Worm (Caenorhabditis elegans): ENCODE measurements around the gene kcmf-1.

DNA sequence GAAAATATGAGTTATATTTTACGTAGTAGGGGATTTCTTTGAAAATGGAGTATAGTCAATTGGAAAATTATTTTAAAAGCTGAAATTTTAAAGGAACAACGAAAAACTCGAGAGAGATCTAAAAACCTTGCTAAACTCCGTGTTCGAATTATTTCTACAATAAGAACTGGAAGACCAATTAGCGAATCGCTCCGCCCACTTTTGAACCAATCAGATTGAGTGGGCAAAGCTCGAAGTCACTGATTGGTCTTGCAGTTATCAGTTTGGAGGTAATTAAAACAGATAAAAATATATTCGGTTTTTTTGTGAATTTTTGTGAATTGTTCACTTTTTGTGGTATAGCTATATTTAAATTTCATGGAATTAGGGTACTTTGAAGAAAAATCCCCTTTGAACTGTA lies 5.9 kb upstream of the kcmf-1 start:
- TF ChIP-seq sox-2 (GFP tag; IDR thresholded peaks at IDR 0.05) = no peak
- TF ChIP-seq elt-4 (tag; optimal IDR thresholded peaks at IDR 0.05) = no peak
- TF ChIP-seq lin-11 (tag; optimal IDR thresholded peaks at IDR 0.05) = no peak
- no peak for TF ChIP-seq ceh-22 (tag; optimal IDR thresholded peaks at IDR 0.05)
- TF ChIP-seq tbx-7 (tag; optimal IDR thresholded peaks at IDR 0.05) = no peak
- TF ChIP-seq ttx-3 (tag; optimal IDR thresholded peaks at IDR 0.05) = no peak
- TF ChIP-seq tbx-2 (tag; optimal IDR thresholded peaks at IDR 0.05) = no peak
- TF ChIP-seq unc-86 (tag; optimal IDR thresholded peaks at IDR 0.05) = no peak
- TF ChIP-seq hlh-8 (tag; optimal IDR thresholded peaks at IDR 0.05) = no peak
